Worm (Caenorhabditis elegans): ENCODE data around the gene srr-10.

DNA sequence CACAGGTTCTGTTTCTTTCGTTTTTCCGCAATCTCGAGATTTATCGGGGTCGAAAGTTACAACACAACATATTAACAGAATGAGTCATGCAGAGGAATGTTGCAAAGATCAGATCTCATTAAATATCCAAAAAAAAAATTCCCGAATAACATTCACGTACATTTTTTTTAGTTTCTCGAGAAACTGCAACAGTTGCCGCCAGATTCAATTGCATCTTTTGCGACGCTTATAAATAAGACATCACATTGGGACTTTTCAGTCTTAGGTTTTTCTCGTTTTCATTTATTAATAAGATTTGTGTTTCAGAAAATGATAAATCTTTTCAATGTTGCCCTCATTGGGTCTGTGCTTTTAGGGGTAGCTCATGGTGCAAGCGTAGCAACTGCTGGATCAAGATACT lies 21.7 kb upstream of the srr-10 start, which contains the start of gene ZK105.1:
- TF ChIP-seq zag-1 (tag; optimal IDR thresholded peaks at IDR 0.05) (no peak), snpc-4 (tag; optimal IDR thresholded peaks at IDR 0.05) (no peak), ceh-82 (tag; optimal IDR thresholded peaks at IDR 0.05) (no peak), ztf-11 (tag; optimal IDR thresholded peaks at IDR 0.05) (no peak), ZK546.5 (tag; optimal IDR thresholded peaks at IDR 0.05) (no peak), ama-1 (optimal IDR thresholded peaks at IDR 0.05) (no peak), egl-27 (tag; optimal IDR thresholded peaks at IDR 0.05) (no peak), mab-5 (tag; optimal IDR thresholded peaks at IDR 0.05) (no peak), elt-1 (tag; optimal IDR thresholded peaks at IDR 0.05) (no peak), blmp-1 (tag; optimal IDR thresholded peaks at IDR 0.05; ENCODE audit: insufficient read depth) (no peak), elt-3 (tag; optimal IDR thresholded peaks at IDR 0.05) (no peak), sma-9 (GFP tag; optimal IDR thresholded peaks at IDR 0.05) (no peak), sma-9 (tag; optimal IDR thresholded peaks at IDR 0.05) (no peak), peb-1 (tag; optimal IDR thresholded peaks at IDR 0.05) (no peak), nhr-11 (tag; optimal IDR thresholded peaks at IDR 0.05) (no peak)

Measured in whole organism, L2 larva.